Fruit fly (Drosophila melanogaster) whole organism, prepupa: ENCODE measurements around the gene Naxd.

ENCODE experiments used
- CG15336 ChIP-seq: fragments of 200-800 bp; sonication (Bioruptor generic); IDR thresholded peaks from 2 replicates; pipeline ENCODE4 v1.3.6; 2022; ENCODE audit warnings: missing biosample characterization, missing genetic modification characterization
- CG1621 ChIP-seq: fragments of 200-800 bp; sonication (Bioruptor generic); optimal IDR thresholded peaks from 3 replicates; lab custom pipeline; 2018; ENCODE audit warnings: missing biosample characterization, mild to moderate bottlenecking, missing genetic modification characterization
- CG32006 ChIP-seq: fragments of 200-800 bp; sonication (Bioruptor generic); optimal IDR thresholded peaks from 3 replicates; lab custom pipeline; 2017; ENCODE audit warnings: missing biosample characterization, mild to moderate bottlenecking, missing genetic modification characterization
- CG34406 ChIP-seq: fragments of 200-800 bp; sonication (Bioruptor generic); optimal IDR thresholded peaks from 3 replicates; lab custom pipeline; 2016; ENCODE audit warnings: missing biosample characterization, missing genetic modification characterization
- CG3919 ChIP-seq: fragments of 200-800 bp; sonication (Bioruptor generic); optimal IDR thresholded peaks from 3 replicates; lab custom pipeline; 2016; ENCODE audit warnings: missing biosample characterization, missing genetic modification characterization
- CG4318 ChIP-seq: fragments of 200-800 bp; sonication (Bioruptor generic); optimal IDR thresholded peaks from 3 replicates; lab custom pipeline; 2017; ENCODE audit warnings: missing biosample characterization, mild to moderate bottlenecking, missing genetic modification characterization
- CG6276 ChIP-seq: fragments of 200-800 bp; sonication (Bioruptor generic); optimal IDR thresholded peaks from 2 replicates; lab custom pipeline; 2017; ENCODE audit warnings: missing biosample characterization, mild to moderate bottlenecking, missing genetic modification characterization
- CG6808 ChIP-seq: fragments of 200-800 bp; sonication (Bioruptor generic); optimal IDR thresholded peaks from 3 replicates; lab custom pipeline; 2017; ENCODE audit warnings: missing biosample characterization, missing genetic modification characterization, mild to moderate bottlenecking, moderate library complexity, missing genetic modification reagents
- CG8119 ChIP-seq: fragments of 200-800 bp; sonication (Bioruptor generic); IDR thresholded peaks from 3 replicates; pipeline ENCODE4 v1.3.6; 2022; ENCODE audit warnings: missing biosample characterization, missing genetic modification characterization
- CG8319 ChIP-seq: fragments of 200-800 bp; sonication (Bioruptor generic); optimal IDR thresholded peaks from 3 replicates; lab custom pipeline; 2016; ENCODE audit warnings: missing biosample characterization, missing genetic modification characterization
- CG8632 ChIP-seq: fragments of 200-800 bp; sonication (Bioruptor generic); optimal IDR thresholded peaks from 3 replicates; lab custom pipeline; 2016; ENCODE audit warnings: missing biosample characterization, missing genetic modification characterization
- CG9139 ChIP-seq: fragments of 200-800 bp; sonication (Bioruptor generic); optimal IDR thresholded peaks from 3 replicates; lab custom pipeline; 2017; ENCODE audit warnings: missing biosample characterization, mild to moderate bottlenecking, missing genetic modification characterization
- Eip78C ChIP-seq: fragments of 200-800 bp; sonication (Bioruptor generic); peaks from one replicate; lab custom pipeline; 2016; ENCODE audit warnings: missing biosample characterization, missing genetic modification characterization
- Eip93F ChIP-seq: fragments of 200-800 bp; sonication (Bioruptor generic); optimal IDR thresholded peaks from 2 replicates; lab custom pipeline; 2016; ENCODE audit warnings: missing biosample characterization, mild to moderate bottlenecking, missing genetic modification characterization
- Ets96B ChIP-seq: fragments of 200-800 bp; optimal IDR thresholded peaks from 2 replicates; lab custom pipeline; 2019; ENCODE audit warnings: missing biosample characterization, mild to moderate bottlenecking, missing genetic modification characterization, moderate library complexity
- Gug ChIP-seq: fragments of 200-800 bp; sonication (Bioruptor generic); IDR thresholded peaks from 2 replicates; pipeline ENCODE4 v1.3.6; 2022; ENCODE audit warnings: missing biosample characterization, missing genetic modification characterization
- Hr38 ChIP-seq: sonication (Bioruptor generic); optimal IDR thresholded peaks from 2 replicates; lab custom pipeline; 2016; ENCODE audit warnings: missing biosample characterization, missing genetic modification characterization
- Hr4 ChIP-seq: fragments of 200-800 bp; sonication (Bioruptor generic); optimal IDR thresholded peaks from 3 replicates; lab custom pipeline; 2016; ENCODE audit warnings: missing biosample characterization, missing genetic modification characterization
- Met ChIP-seq: fragments of 200-800 bp; sonication (Bioruptor generic); optimal IDR thresholded peaks from 3 replicates; lab custom pipeline; 2016; ENCODE audit warnings: missing biosample characterization, missing genetic modification characterization
- Smox ChIP-seq: fragments of 200-800 bp; sonication (Bioruptor generic); optimal IDR thresholded peaks from 3 replicates; lab custom pipeline; 2016; ENCODE audit warnings: missing biosample characterization, missing genetic modification characterization
- Sox102F ChIP-seq: fragments of 200-800 bp; sonication (Bioruptor generic); optimal IDR thresholded peaks from 2 replicates; lab custom pipeline; 2016; ENCODE audit warnings: missing biosample characterization, mild to moderate bottlenecking, missing genetic modification characterization
- achi ChIP-seq: fragments of 200-800 bp; sonication (Bioruptor generic); optimal IDR thresholded peaks from 3 replicates; lab custom pipeline; 2016; ENCODE audit warnings: missing biosample characterization, missing genetic modification characterization
- acj6 ChIP-seq: fragments of 200-800 bp; sonication (Bioruptor generic); optimal IDR thresholded peaks from 3 replicates; lab custom pipeline; 2016; ENCODE audit warnings: missing biosample characterization, missing genetic modification characterization
- dac ChIP-seq: fragments of 200-800 bp; sonication (Bioruptor generic); optimal IDR thresholded peaks from 2 replicates; lab custom pipeline; 2017; ENCODE audit warnings: missing biosample characterization, mild to moderate bottlenecking, missing genetic modification characterization
- dsx ChIP-seq: fragments of 200-800 bp; optimal IDR thresholded peaks from 3 replicates; lab custom pipeline; 2019; ENCODE audit warnings: missing biosample characterization, mild to moderate bottlenecking, missing genetic modification characterization, moderate library complexity; ENCODE audit not compliant: poor library complexity, severe bottlenecking
- eg ChIP-seq: fragments of 200-800 bp; sonication (Bioruptor generic); IDR thresholded peaks from 3 replicates; pipeline ENCODE4 v1.3.6; 2022; ENCODE audit warnings: missing biosample characterization, missing genetic modification characterization
- fd59A ChIP-seq: fragments of 200-800 bp; sonication (Bioruptor generic); optimal IDR thresholded peaks from 2 replicates; lab custom pipeline; 2017; ENCODE audit warnings: missing biosample characterization, mild to moderate bottlenecking, missing genetic modification characterization, missing genetic modification reagents
- fkh ChIP-seq: fragments of 200-800 bp; sonication (Bioruptor generic); optimal IDR thresholded peaks from 3 replicates; lab custom pipeline; 2017; ENCODE audit warnings: missing biosample characterization, mild to moderate bottlenecking, missing genetic modification characterization, moderate library complexity
- net ChIP-seq: fragments of 200-800 bp; sonication (Bioruptor generic); optimal IDR thresholded peaks from 3 replicates; lab custom pipeline; 2016; ENCODE audit warnings: missing biosample characterization, missing genetic modification characterization
- spab ChIP-seq: fragments of 200-800 bp; sonication (Bioruptor generic); optimal IDR thresholded peaks from 2 replicates; lab custom pipeline; 2017; ENCODE audit warnings: missing biosample characterization, mild to moderate bottlenecking, missing genetic modification characterization, missing genetic modification reagents
- ss ChIP-seq, 2 experiments: fragments of 200-800 bp; sonication (Bioruptor generic); optimal IDR thresholded peaks; 2 replicates in 1 of 2; 3 replicates in 1 of 2; lab custom pipeline; 2017 to 2018; ENCODE audit warnings: mild to moderate bottlenecking in 2 of 2, missing biosample characterization in 2 of 2, missing genetic modification characterization in 2 of 2, moderate library complexity in 1 of 2
- vri ChIP-seq: fragments of 200-800 bp; sonication (Bioruptor generic); optimal IDR thresholded peaks from 3 replicates; lab custom pipeline; 2016; ENCODE audit warnings: missing biosample characterization, mild to moderate bottlenecking, missing genetic modification characterization

The Naxd gene

dm6 chr3L:19078444-19078843 lies 19.1 kb downstream of the Naxd start (continued):
- TF ChIP-seq CG8632 (GFP tag; lab: Kevin White, UChicago) = no peak
- no peak for TF ChIP-seq dsx (GFP tag; lab: Kevin White, UChicago)
- peak; percentile 24 for TF ChIP-seq Met

- TF ChIP-seq Ets96B (tag; lab: Kevin White, UChicago) (no peak), CG1621 (tag; lab: Kevin White, UChicago) (no peak), acj6 (GFP tag; lab: Kevin White, UChicago) (no peak), achi (GFP tag; lab: Kevin White, UChicago) (no peak), Eip78C (GFP tag; lab: Kevin White, UChicago) (peak; percentile 5), CG15336 (GFP tag; lab: Robert Waterston, UW) (no peak), Gug (GFP tag; lab: Robert Waterston, UW) (peak; percentile 7; the same call in 1 of the 2 replicates)
- TF ChIP-seq, all 60 proteins: peak for 2
These were observed 21.5 kb downstream of the Naxd start for dm6 chr3L:19075976-19076375.

dm6 chr3L:19074673-19075402 lies 22.7 kb downstream of the Naxd start:
- 0 out of 2 replicates have a peak, but pooled peaks have one; percentile 11 for TF ChIP-seq CG15336 (GFP tag; lab: Robert Waterston, UW)
- peak in 1 of 2 experiments; percentile 28 for TF ChIP-seq ss (GFP tag; optimal IDR thresholded peaks at IDR 0.05; lab: Kevin White, UChicago)
- TF ChIP-seq Hr38 (GFP tag; lab: Kevin White, UChicago) = no peak
- TF ChIP-seq Met = peak; percentile 12
- TF ChIP-seq CG1621 (tag; lab: Kevin White, UChicago) = no peak
- peak; percentile 7 for TF ChIP-seq Hr4 (GFP tag; lab: Kevin White, UChicago)
- no peak for TF ChIP-seq Eip93F (GFP tag; lab: Kevin White, UChicago)
- peak; percentile 35; the same call in 2 of the 3 replicates for TF ChIP-seq eg
- TF ChIP-seq CG6808 (GFP tag; lab: Kevin White, UChicago) = peak; percentile 18
- TF ChIP-seq Eip78C (GFP tag; lab: Kevin White, UChicago) = peak; percentile 70

dm6 chr3L:19073909-19074239 lies 23.6 kb downstream of the Naxd start:
- no peak for TF ChIP-seq vri (GFP tag; lab: Kevin White, UChicago)
- TF ChIP-seq Met = no peak
- TF ChIP-seq CG8319 = no peak
- no peak for TF ChIP-seq acj6 (GFP tag; lab: Kevin White, UChicago)
- peak; percentile 21 for TF ChIP-seq Hr4 (GFP tag; lab: Kevin White, UChicago)
- TF ChIP-seq CG32006 (GFP tag; lab: Kevin White, UChicago) = peak; percentile 23
- no peak for TF ChIP-seq Eip93F (GFP tag; lab: Kevin White, UChicago)
- TF ChIP-seq CG8119 (GFP tag; lab: Robert Waterston, UW) = 0 out of 3 replicates have a peak, but pooled peaks have one; percentile 14
- TF ChIP-seq CG4318 (GFP tag; lab: Kevin White, UChicago) = no peak
- TF ChIP-seq Sox102F (GFP tag; lab: Kevin White, UChicago) = no peak

dm6 chr3L:19073029-19073908 lies 24.2 kb downstream of the Naxd start:
- peak; percentile 8 to 38 for TF ChIP-seq ss (GFP tag; optimal IDR thresholded peaks at IDR 0.05; lab: Kevin White, UChicago)
- no peak for TF ChIP-seq Ets96B (tag; lab: Kevin White, UChicago)
- TF ChIP-seq CG34406 (GFP tag; lab: Kevin White, UChicago) = no peak
- no peak for TF ChIP-seq Smox (GFP tag; lab: Kevin White, UChicago)
- TF ChIP-seq dac (GFP tag; lab: Kevin White, UChicago) = no peak
- TF ChIP-seq fd59A = peak; percentile 1
- peak; percentile 55 for TF ChIP-seq fkh (GFP tag; lab: Kevin White, UChicago)
- peak; percentile 56 for TF ChIP-seq Eip78C (GFP tag; lab: Kevin White, UChicago)
- 0 out of 3 replicates have a peak, but pooled peaks have one; percentile 14 for TF ChIP-seq eg
- TF ChIP-seq CG6276 (GFP tag; lab: Kevin White, UChicago) = no peak
- no peak for TF ChIP-seq net (GFP tag; lab: Kevin White, UChicago)
- no peak for TF ChIP-seq CG3919 (GFP tag; lab: Kevin White, UChicago)
- no peak for TF ChIP-seq CG4318 (GFP tag; lab: Kevin White, UChicago)
- TF ChIP-seq CG9139 (GFP tag; lab: Kevin White, UChicago) = peak; percentile 6
- TF ChIP-seq spab (GFP tag; lab: Kevin White, UChicago) = peak; percentile 3
